Worm (Caenorhabditis elegans): ENCODE data around the gene ZK632.9.

DNA sequence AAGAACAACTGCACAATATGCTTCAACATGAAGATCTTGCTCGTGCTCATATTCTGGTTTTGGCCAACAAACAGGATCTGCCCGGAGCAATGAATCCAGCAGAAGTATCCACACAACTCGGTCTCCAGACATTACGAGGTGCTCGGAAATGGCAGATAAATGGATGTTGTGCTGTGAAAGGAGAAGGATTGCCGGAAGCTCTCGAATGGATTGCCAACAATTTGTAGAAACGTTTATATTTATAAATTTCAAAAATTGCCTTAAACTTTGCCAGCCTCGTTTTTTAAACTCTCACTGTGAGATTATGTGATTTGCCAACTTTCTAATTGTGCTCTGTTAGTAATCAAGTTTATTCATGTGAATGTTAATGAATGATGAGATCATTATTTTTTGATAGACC is 1.5 kb downstream of the ZK632.9 start:
- TF ChIP-seq sea-1 (GFP tag; conservative IDR thresholded peaks at IDR 0.05) = no peak
- no peak for TF ChIP-seq ama-1 (optimal IDR thresholded peaks at IDR 0.05)
- no peak for TF ChIP-seq hmbx-1 (tag; optimal IDR thresholded peaks at IDR 0.05)
- TF ChIP-seq pes-1 (GFP tag; IDR thresholded peaks at IDR 0.05) = no peak
- no peak for TF ChIP-seq hnd-1 (tag; optimal IDR thresholded peaks at IDR 0.05)

All from whole organism, early embryonic.